Fruit fly (Drosophila melanogaster): Measurements from ENCODE around the gene MBD-R2.

The MBD-R2 gene

dm6 chr3R:12361962-12362497 is 6.0 kb upstream of the MBD-R2 start:
- TF ChIP-seq CG4318 (GFP tag; optimal IDR thresholded peaks at IDR 0.05) (no peak), fkh (GFP tag; optimal IDR thresholded peaks at IDR 0.05) (no peak), CG6276 (GFP tag; optimal IDR thresholded peaks at IDR 0.05) (no peak), CG7368 (GFP tag; optimal IDR thresholded peaks at IDR 0.05) (no peak), Smox (GFP tag; optimal IDR thresholded peaks at IDR 0.05) (no peak), OdsH (GFP tag; optimal IDR thresholded peaks at IDR 0.05) (no peak)

- TF ChIP-seq CG6854 (GFP tag; optimal IDR thresholded peaks at IDR 0.05) (peak; percentile 26), CG34406 (GFP tag; optimal IDR thresholded peaks at IDR 0.05) (no peak), Blimp-1 (GFP tag; optimal IDR thresholded peaks at IDR 0.05) (peak; percentile 75), CG3919 (GFP tag; optimal IDR thresholded peaks at IDR 0.05) (peak; percentile 1), Smox (GFP tag; optimal IDR thresholded peaks at IDR 0.05) (no peak), dac (GFP tag; optimal IDR thresholded peaks at IDR 0.05) (no peak), CG10631 (GFP tag; optimal IDR thresholded peaks at IDR 0.05) (no peak), Eip78C (GFP tag) (peak; percentile 57), Hr38 (GFP tag; optimal IDR thresholded peaks at IDR 0.05) (no peak)
Measured at dm6 chr3R:12359837-12360236, 3.8 kb upstream of the MBD-R2 start, which contains the start of gene CG4115. CG4115 (plus strand) TSS chr3R:12360008.

- TF ChIP-seq CG34406 (GFP tag; optimal IDR thresholded peaks at IDR 0.05), result no peak
- TF ChIP-seq acj6 (GFP tag; optimal IDR thresholded peaks at IDR 0.05), result no peak
- TF ChIP-seq lz (GFP tag; optimal IDR thresholded peaks at IDR 0.05), result no peak
- TF ChIP-seq Hr4 (GFP tag; optimal IDR thresholded peaks at IDR 0.05), result no peak
- TF ChIP-seq fd59A (GFP tag; optimal IDR thresholded peaks at IDR 0.05), result no peak
- TF ChIP-seq Lpt (GFP tag; optimal IDR thresholded peaks at IDR 0.05), result no peak
- no peak for TF ChIP-seq CG8319 (GFP tag; optimal IDR thresholded peaks at IDR 0.05)
- no peak for TF ChIP-seq cyc (GFP tag; optimal IDR thresholded peaks at IDR 0.05)
- no peak for TF ChIP-seq CG1621 (tag; optimal IDR thresholded peaks at IDR 0.05)
- TF ChIP-seq CG16779 (tag; optimal IDR thresholded peaks at IDR 0.05), result no peak
- no peak for TF ChIP-seq pdm3 (GFP tag; optimal IDR thresholded peaks at IDR 0.05)
- no peak for TF ChIP-seq Hr38 (GFP tag; optimal IDR thresholded peaks at IDR 0.05)
- no peak for TF ChIP-seq svp (GFP tag)
Measured at dm6 chr3R:12352003-12352402, 4.1 kb downstream of the MBD-R2 start, which contains the start of gene CG10041. CG10041 (minus strand) TSS chr3R:12352103.

dm6 chr3R:12350497-12350896 is 5.6 kb downstream of the MBD-R2 start, which contains the start of gene CG10038:
CG10038 (minus strand) TSS chr3R:12350644.
- TF ChIP-seq Hr39 (GFP tag; optimal IDR thresholded peaks at IDR 0.05) (peak; percentile 21), CG6792 (GFP tag; optimal IDR thresholded peaks at IDR 0.05) (peak; percentile 18), Eip78C (GFP tag) (no peak), CG3032 (tag; optimal IDR thresholded peaks at IDR 0.05) (peak; percentile 12), dac (GFP tag; optimal IDR thresholded peaks at IDR 0.05) (no peak), esn (GFP tag; optimal IDR thresholded peaks at IDR 0.05) (peak; percentile 45), Hr38 (GFP tag; optimal IDR thresholded peaks at IDR 0.05) (no peak), lz (GFP tag; optimal IDR thresholded peaks at IDR 0.05) (peak; percentile 27), CG32006 (GFP tag; optimal IDR thresholded peaks at IDR 0.05) (no peak), CG3919 (GFP tag; optimal IDR thresholded peaks at IDR 0.05) (peak; percentile 14), pdm3 (GFP tag; optimal IDR thresholded peaks at IDR 0.05) (peak; percentile 35), cyc (GFP tag; optimal IDR thresholded peaks at IDR 0.05) (peak; percentile 36), vri (GFP tag; optimal IDR thresholded peaks at IDR 0.05) (no peak), net (GFP tag; optimal IDR thresholded peaks at IDR 0.05) (no peak), svp (GFP tag) (peak; percentile 86), acj6 (GFP tag; optimal IDR thresholded peaks at IDR 0.05) (peak; percentile 20), achi (GFP tag; optimal IDR thresholded peaks at IDR 0.05) (no peak), Sox15 (GFP tag; optimal IDR thresholded peaks at IDR 0.05) (no peak), CG8119 (GFP tag; IDR thresholded peaks at IDR 0.05) (no peak), CG4318 (GFP tag; optimal IDR thresholded peaks at IDR 0.05) (no peak), topi (GFP tag; optimal IDR thresholded peaks at IDR 0.05) (peak; percentile 20), Met (GFP tag; optimal IDR thresholded peaks at IDR 0.05) (peak; percentile 28), Gug (GFP tag; IDR thresholded peaks at IDR 0.05) (no peak), CG11762 (GFP tag; optimal IDR thresholded peaks at IDR 0.05; ENCODE audit: insufficient read depth) (no peak), CG31627 (GFP tag; optimal IDR thresholded peaks at IDR 0.05) (peak; percentile 24), Smox (GFP tag; optimal IDR thresholded peaks at IDR 0.05) (no peak), eg (GFP tag; IDR thresholded peaks at IDR 0.05) (no peak), CG7368 (GFP tag; optimal IDR thresholded peaks at IDR 0.05) (no peak)

Measured in whole organism, prepupa.